Worm (Caenorhabditis elegans): ENCODE data around the gene F55B11.6.
"Not testable (repeated sequence)": the region's sequence is repeated elsewhere in the genome, so short reads cannot be mapped to it uniquely, and the experiment has no call there.

The F55B11.6 gene

DNA sequence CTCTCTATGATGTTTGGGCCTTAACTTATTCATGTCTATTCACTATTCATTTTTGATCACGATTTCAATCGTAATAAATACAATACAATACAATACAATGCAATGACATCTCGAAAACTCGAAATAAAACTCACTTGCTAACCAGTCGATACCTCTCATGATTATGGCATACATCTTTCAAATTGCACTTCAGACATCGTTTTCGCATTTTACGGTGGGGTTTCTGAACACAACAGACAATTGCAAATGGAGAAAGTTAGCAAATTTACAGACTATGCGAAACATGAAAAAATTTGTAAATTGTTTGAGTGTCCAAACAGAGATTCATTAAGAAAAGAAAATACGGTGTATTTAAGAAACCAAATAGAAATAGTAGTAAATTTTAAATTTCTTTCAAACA is 33.6 kb downstream of the F55B11.6 start, which contains the start of gene paqr-3:
paqr-3 (minus strand) TSS at position 210 of the 400 bp plus-strand sequence.
- TF ChIP-seq nhr-28 (tag; optimal IDR thresholded peaks at IDR 0.05): no peak
- TF ChIP-seq sea-2 (GFP tag; optimal IDR thresholded peaks at IDR 0.05): no peak
- no peak for TF ChIP-seq lin-39 (tag; optimal IDR thresholded peaks at IDR 0.05)
- no peak for TF ChIP-seq pqm-1 (tag; optimal IDR thresholded peaks at IDR 0.05)
- no peak for TF ChIP-seq unc-39 (tag; optimal IDR thresholded peaks at IDR 0.05)
- no peak for TF ChIP-seq lsy-12 (tag; optimal IDR thresholded peaks at IDR 0.05)
- TF ChIP-seq jun-1 (tag; optimal IDR thresholded peaks at IDR 0.05): no peak
- no peak for TF ChIP-seq ztf-4 (tag; optimal IDR thresholded peaks at IDR 0.05)
- no peak for TF ChIP-seq nhr-12 (tag; optimal IDR thresholded peaks at IDR 0.05)
- TF ChIP-seq mdl-1 (tag; optimal IDR thresholded peaks at IDR 0.05): no peak
- TF ChIP-seq nhr-11 (tag; optimal IDR thresholded peaks at IDR 0.05): no peak
- no peak for TF ChIP-seq nhr-43 (tag; optimal IDR thresholded peaks at IDR 0.05; ENCODE audit: poor library complexity, severe bottlenecking)
- no peak for TF ChIP-seq snpc-4 (tag; optimal IDR thresholded peaks at IDR 0.05)
- TF ChIP-seq nhr-67 (tag; optimal IDR thresholded peaks at IDR 0.05): no peak
- no peak for TF ChIP-seq egl-27 (tag; optimal IDR thresholded peaks at IDR 0.05)
- no peak for TF ChIP-seq elt-1 (tag; optimal IDR thresholded peaks at IDR 0.05)
- no peak for TF ChIP-seq fkh-10 (GFP tag; optimal IDR thresholded peaks at IDR 0.05)
- TF ChIP-seq elt-2 (tag; optimal IDR thresholded peaks at IDR 0.05): no peak
- no peak for TF ChIP-seq nhr-76 (tag; optimal IDR thresholded peaks at IDR 0.05)

DNA sequence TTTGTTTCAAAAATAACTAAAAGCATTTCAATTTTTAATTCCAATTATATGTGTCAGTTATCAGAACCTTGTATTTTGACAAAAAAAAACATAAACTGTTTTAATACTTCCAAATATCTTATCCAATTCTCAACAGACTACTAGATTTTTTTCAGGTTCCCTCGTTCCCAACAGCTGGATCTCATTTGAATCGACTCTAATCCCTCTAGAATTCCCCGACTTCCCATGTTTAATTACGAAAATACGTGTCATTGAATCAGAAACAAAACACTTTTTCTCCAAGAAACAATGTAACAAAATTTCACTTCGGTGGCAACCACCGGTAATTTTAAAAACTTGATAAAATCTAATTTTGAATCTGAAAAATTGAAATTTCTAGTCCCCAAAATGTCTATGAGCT is 37.8 kb downstream of the F55B11.6 start:
- TF ChIP-seq jun-1 (tag; optimal IDR thresholded peaks at IDR 0.05): no peak
- TF ChIP-seq nhr-237 (tag; optimal IDR thresholded peaks at IDR 0.05): no peak
- no peak for TF ChIP-seq ztf-11 (tag; optimal IDR thresholded peaks at IDR 0.05)

DNA sequence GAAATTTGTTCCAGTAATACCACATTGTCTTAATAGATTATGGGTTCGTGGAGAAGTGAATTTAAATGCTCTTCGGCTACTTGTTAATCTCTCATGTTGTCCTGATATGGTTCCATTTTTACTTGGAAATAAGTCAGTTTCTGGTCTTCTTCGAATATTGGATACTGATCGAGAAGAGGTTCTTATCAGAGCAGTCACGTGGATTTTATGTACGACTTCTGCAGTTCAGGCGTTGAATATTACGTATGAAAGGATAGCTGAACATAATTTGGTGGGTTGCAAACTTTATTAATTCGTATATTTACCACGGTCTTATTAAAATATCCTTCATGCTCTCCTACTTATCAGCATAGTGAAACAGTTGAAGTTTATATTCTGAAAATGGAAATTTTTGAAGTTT is 39.2 kb downstream of the F55B11.6 start:
- TF ChIP-seq lin-39 (tag; optimal IDR thresholded peaks at IDR 0.05) (no peak), ceh-28 (tag; optimal IDR thresholded peaks at IDR 0.05) (no peak), sea-2 (GFP tag; optimal IDR thresholded peaks at IDR 0.05) (no peak), jun-1 (tag; optimal IDR thresholded peaks at IDR 0.05) (no peak), fkh-10 (GFP tag; optimal IDR thresholded peaks at IDR 0.05) (no peak)

DNA sequence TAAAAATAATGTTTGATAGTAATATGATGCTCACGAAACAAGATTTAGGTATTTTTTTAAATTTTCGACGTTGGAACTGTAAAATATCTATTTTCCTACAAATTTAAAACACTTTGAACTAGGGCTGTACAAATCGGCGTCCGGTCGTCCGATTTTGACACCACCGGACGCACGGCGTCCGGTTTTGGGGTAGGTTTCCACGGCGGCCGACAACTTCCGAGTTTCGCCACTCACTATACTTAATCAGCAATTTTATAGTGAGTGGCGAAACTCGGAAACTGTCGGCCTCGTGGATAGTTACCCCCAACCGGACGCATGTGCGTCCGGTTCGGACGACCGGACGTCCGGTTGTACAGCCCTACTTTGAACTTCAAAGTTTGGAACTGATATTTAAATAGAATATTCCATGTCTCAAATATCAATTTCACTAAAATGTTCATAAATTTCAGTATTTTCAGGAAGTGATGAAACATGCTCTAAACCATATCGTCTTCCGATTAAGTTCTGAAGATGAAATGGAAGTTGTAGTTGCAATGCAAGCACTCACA is 39.7 kb downstream of the F55B11.6 start:
- no peak for TF ChIP-seq fkh-10 (GFP tag; optimal IDR thresholded peaks at IDR 0.05)

DNA sequence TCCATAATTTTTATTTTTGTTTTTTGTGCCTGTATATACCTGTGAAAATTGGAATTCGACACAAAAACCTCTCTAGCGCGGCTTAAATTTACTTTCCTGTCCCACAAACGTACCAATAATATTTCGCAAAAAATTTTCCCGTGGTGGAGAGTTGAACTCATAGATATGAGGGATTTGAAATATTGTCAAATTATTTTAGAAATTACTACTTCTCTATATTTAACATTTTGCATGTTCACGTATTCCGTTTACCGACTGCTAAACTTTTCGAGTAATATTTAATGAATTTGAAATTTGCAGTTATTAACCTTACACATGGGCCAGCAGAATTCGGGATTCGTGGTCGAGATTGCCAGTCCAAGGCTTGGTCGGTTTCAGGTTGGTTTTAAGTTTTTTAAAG is 43.2 kb downstream of the F55B11.6 start, which contains the start of gene Y67A10A.7:
Y67A10A.7 (plus strand) TSS at position 301 of the 400 bp plus-strand sequence.
- TF ChIP-seq nhr-11, tbx-2, fos-1 (tag; optimal IDR thresholded peaks at IDR 0.05): not testable (repeated sequence)

DNA sequence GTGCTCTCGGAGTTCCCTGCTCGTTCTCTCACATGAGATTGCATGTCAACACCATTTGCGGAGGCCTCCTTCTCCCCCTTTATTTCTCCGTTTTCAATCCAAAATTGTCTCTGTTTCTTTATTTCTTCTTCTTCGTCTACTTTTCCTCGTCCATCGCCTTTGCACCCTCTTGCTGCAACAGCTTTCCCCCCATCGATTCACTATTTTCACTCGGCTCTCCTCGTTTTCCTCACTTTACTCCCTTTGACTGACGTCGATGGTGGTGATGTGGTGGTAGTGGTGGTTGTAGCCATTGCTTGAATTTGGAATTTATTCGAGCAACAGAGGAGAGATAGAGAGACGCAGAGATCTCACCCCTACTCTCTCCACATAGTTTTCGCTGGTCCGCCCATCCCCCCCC is 45.4 kb downstream of the F55B11.6 start:
- TF ChIP-seq egl-27 (tag; optimal IDR thresholded peaks at IDR 0.05) (no peak), fkh-10 (GFP tag; optimal IDR thresholded peaks at IDR 0.05) (peak; percentile 83), fkh-2 (tag; optimal IDR thresholded peaks at IDR 0.05) (no peak), ama-1 (optimal IDR thresholded peaks at IDR 0.05) (no peak), nhr-11 (tag; optimal IDR thresholded peaks at IDR 0.05) (no peak), nhr-67 (tag; optimal IDR thresholded peaks at IDR 0.05) (no peak), ceh-28 (tag; optimal IDR thresholded peaks at IDR 0.05) (peak; percentile 33), tbx-2 (tag; optimal IDR thresholded peaks at IDR 0.05) (no peak), elt-2 (tag; optimal IDR thresholded peaks at IDR 0.05) (no peak), nhr-28 (tag; optimal IDR thresholded peaks at IDR 0.05) (no peak), ceh-82 (tag; optimal IDR thresholded peaks at IDR 0.05) (peak; percentile 5), jun-1 (tag; optimal IDR thresholded peaks at IDR 0.05) (no peak), skn-1 (tag; optimal IDR thresholded peaks at IDR 0.05) (peak; percentile 22), sea-2 (GFP tag; optimal IDR thresholded peaks at IDR 0.05) (peak; percentile 50), daf-12 (tag; optimal IDR thresholded peaks at IDR 0.05) (no peak), hmg-11 (tag; optimal IDR thresholded peaks at IDR 0.05) (peak; percentile 93), nfya-1 (tag; optimal IDR thresholded peaks at IDR 0.05; ENCODE audit: insufficient read depth) (peak; percentile 80), lin-39 (tag; optimal IDR thresholded peaks at IDR 0.05) (peak; percentile 78), snpc-4 (tag; optimal IDR thresholded peaks at IDR 0.05) (no peak), ztf-4 (tag; optimal IDR thresholded peaks at IDR 0.05) (no peak), eor-1 (tag; optimal IDR thresholded peaks at IDR 0.05) (no peak), unc-62 (GFP tag; optimal IDR thresholded peaks at IDR 0.05) (peak; percentile 77), nhr-43 (tag; optimal IDR thresholded peaks at IDR 0.05; ENCODE audit: poor library complexity, severe bottlenecking) (no peak), nhr-76 (tag; optimal IDR thresholded peaks at IDR 0.05) (no peak), nhr-25 (tag; optimal IDR thresholded peaks at IDR 0.05) (no peak), lsy-12 (tag; optimal IDR thresholded peaks at IDR 0.05) (no peak), egl-5 (tag; optimal IDR thresholded peaks at IDR 0.05) (peak; percentile 59), ztf-11 (tag; optimal IDR thresholded peaks at IDR 0.05) (no peak), mdl-1 (tag; optimal IDR thresholded peaks at IDR 0.05) (no peak), pqm-1 (tag; optimal IDR thresholded peaks at IDR 0.05) (no peak), elt-3 (tag; optimal IDR thresholded peaks at IDR 0.05) (no peak), lin-15B (tag; optimal IDR thresholded peaks at IDR 0.05) (peak; percentile 15), elt-1 (tag; optimal IDR thresholded peaks at IDR 0.05) (peak; percentile 39), ZK546.5 (tag; optimal IDR thresholded peaks at IDR 0.05) (no peak), R02D3.7 (tag; optimal IDR thresholded peaks at IDR 0.05) (no peak), unc-39 (tag; optimal IDR thresholded peaks at IDR 0.05) (no peak)

Data from whole organism, L3 larva.